Worm (Caenorhabditis elegans): ENCODE data around the gene T19H12.12.

DNA sequence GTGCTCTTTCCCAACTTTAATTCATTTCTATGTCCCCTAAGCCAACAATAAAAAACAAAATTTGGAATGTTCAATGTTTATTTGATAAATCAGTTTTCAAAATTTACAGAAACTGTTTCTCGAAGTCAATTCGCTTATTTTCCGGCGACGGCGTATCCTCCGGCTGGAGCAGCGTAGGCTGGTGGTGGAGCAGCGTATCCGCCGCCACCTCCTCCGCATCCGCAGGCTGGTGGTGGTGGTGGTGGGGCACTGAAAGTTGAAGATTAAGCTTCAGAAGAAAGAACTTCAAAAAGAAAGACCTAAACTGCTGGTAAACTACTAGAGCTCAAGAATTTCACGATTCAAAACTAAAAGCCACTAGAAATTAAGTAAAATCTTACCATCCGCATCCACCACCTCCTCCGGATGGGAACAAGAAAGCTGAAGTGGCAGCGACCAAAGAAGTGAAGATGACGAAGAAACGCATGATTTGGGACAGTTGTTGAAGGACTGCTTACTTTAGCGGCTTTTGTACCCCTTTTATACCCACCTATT is 33.6 kb downstream of the T19H12.12 start, which contains the start of gene C02E7.7:
- TF ChIP-seq ztf-11 (tag; optimal IDR thresholded peaks at IDR 0.05) (no peak), snpc-4 (tag; optimal IDR thresholded peaks at IDR 0.05) (no peak), lin-13 (tag; optimal IDR thresholded peaks at IDR 0.05) (no peak), nhr-237 (tag; optimal IDR thresholded peaks at IDR 0.05) (no peak), pha-4 (tag; optimal IDR thresholded peaks at IDR 0.05) (no peak), lsy-2 (tag; optimal IDR thresholded peaks at IDR 0.05) (no peak), mab-5 (tag; optimal IDR thresholded peaks at IDR 0.05) (no peak), hlh-1 (tag; optimal IDR thresholded peaks at IDR 0.05) (no peak), nhr-76 (tag; optimal IDR thresholded peaks at IDR 0.05) (no peak), ces-1 (GFP tag; optimal IDR thresholded peaks at IDR 0.05) (no peak), elt-1 (tag; optimal IDR thresholded peaks at IDR 0.05; ENCODE audit: borderline replicate concordance, insufficient read depth) (no peak), bed-3 (GFP tag; optimal IDR thresholded peaks at IDR 0.05) (no peak), elt-3 (tag; optimal IDR thresholded peaks at IDR 0.05) (no peak), unc-62 (GFP tag; optimal IDR thresholded peaks at IDR 0.05) (no peak)

Measured in whole organism, mixed stage, embryonic.